Fruit fly (Drosophila melanogaster): Measurements from ENCODE around the gene CG14929.
A peak's percentile ranks its signal among the peaks of the same experiment; 100 is the strongest.

The CG14929 gene

DNA sequence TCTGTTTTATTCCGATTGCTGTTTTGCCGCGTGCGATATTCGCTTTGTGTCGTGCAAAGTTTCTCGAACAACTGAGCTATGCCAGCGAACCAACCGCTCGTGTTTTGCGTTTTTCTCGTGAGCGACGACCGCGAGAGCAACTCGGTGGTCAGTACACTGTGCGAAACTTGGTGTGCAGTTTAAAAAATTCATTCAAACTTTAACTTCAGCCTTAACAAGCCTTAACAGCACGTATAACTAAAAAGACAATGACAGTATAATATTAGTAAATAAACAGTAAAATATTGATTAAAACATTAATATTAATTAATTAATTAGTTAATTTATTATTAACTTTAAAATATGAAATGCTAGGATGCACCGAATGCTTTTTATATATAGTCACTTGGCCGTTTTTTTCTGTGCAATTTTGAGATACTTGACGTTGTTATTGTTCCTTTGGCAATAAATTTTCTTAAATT, 8.5 kb downstream of the CG14929 start, which contains the start of gene CG31705:
TSS of gene CG31705 (minus strand) at position 77 of the 461 bp plus-strand sequence.
- TF ChIP-seq CG17801 (GFP tag; optimal IDR thresholded peaks at IDR 0.05; ENCODE audit: partially characterized antibody) = peak; percentile 73

DNA sequence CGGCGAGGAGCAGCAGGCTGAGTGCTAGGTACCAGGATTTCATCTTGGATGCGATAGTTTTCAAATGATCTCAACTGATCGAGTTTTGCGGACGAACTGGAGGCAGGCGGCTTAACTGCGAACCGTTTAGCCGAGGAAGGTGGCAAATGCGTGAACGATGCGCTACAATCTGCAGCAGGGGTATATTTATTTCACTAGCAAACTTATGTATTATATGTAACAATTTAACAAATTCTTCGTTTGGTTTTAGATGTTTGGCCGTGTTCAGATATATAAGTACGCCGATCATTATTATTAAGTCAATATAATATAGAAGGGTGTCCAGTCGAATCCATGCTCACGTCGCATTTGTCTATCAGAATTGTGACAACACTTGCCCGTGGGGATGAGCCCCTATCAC, 11.3 kb downstream of the CG14929 start, which contains the start of gene CG31706:
TSS of gene CG31706 (minus strand) at position 101 of the 400 bp plus-strand sequence.
- no peak for TF ChIP-seq CG17801 (GFP tag; optimal IDR thresholded peaks at IDR 0.05; ENCODE audit: partially characterized antibody)

DNA sequence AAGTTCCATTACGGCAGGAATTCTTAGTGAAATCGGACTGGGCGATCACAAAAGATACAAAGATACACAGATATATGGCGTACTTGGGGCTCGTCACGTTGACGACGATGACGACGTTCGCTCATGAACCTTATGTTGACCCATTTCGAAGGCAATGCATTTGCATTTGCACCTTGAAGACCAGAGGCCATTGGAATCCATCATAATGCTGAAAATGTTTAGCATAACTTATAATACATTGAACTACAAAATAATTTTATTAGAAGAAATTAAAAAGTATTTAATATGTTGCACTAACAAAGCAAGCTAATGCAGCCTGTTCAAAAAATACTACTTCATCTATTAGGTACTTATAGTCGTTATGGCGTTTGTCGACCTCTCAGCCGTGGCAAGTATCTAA, 11.9 kb downstream of the CG14929 start, which contains the start of gene CG34162:
TSS of gene CG34162 (plus strand) at position 301 of the 400 bp plus-strand sequence.
- no peak for TF ChIP-seq CG17801 (GFP tag; optimal IDR thresholded peaks at IDR 0.05; ENCODE audit: partially characterized antibody)

DNA sequence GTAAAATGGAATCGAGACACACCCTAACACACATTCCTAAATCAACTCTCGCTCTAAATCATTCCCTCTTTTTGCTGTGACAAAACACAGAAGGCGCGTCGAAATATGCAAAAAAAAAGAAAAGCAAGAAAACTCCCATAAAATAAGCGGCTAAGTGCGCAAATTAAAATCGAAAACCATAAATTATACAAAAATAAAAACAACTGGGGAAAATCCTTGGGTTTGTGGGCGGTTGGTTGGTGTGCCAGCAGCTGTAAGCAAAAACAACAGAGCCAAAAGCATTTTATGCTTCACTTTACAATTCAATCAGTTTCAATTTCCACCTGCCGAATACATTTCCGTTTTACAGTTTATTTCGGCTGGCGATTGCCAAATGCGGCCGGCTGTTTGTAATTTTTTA, 16.2 kb downstream of the CG14929 start, which contains the start of gene CG43438:
TSS of gene CG43438 (plus strand) at position 301 of the 400 bp plus-strand sequence.
- TF ChIP-seq CG17801 (GFP tag; optimal IDR thresholded peaks at IDR 0.05; ENCODE audit: partially characterized antibody) = no peak

DNA sequence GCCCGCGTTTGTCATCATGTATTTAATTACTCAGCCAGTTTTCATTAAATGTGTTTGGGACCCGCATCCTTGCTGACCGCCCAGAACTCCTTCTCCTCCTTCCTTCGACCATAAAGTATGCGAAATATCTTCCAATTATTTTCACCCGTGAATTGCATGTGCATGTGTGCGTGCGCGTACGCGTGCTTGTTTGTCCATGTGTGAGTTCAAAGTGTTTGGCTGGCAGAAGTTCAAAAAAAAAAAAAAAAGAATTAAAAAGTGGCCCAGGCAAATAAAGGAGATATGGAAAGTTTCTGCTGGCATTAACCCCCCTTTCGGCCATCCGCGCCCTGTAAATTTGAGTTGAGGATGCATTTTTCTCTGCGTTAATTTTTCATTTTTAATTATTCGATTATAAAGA, 34.2 kb downstream of the CG14929 start:
- no peak for TF ChIP-seq CG17801 (GFP tag; optimal IDR thresholded peaks at IDR 0.05; ENCODE audit: partially characterized antibody)

All from ovary, adult (tissue).